Worm (Caenorhabditis elegans): Measurements from ENCODE around the gene cpt-6.

cpt-6 gene

DNA sequence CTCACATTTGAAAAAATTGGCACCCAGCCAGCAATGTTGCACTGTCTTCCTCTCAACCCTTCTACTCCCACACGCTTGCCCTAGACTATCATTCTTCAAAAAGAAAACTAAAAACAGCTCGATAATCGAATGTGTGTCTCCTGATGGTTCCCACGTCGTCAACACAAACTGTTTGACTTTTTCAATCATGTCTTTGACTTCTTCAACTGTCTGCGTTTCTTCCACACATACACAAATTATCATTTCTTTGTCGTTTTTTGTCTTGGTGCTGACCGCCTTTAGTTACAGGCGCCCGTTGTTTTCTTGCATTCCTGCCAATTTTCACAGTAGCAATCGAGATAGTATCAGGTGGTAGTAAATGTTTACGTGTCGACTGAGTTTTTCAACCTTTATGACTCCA lies 31.1 kb downstream of the cpt-6 start (continued):
- TF ChIP-seq nhr-25 (tag; optimal IDR thresholded peaks at IDR 0.05; ENCODE audit: borderline replicate concordance, insufficient read depth) (no peak), lim-7 (GFP tag; IDR thresholded peaks at IDR 0.05) (no peak), fkh-10 (GFP tag; optimal IDR thresholded peaks at IDR 0.05) (no peak), ctbp-1 (GFP tag; IDR thresholded peaks at IDR 0.05) (no peak), snpc-4 (tag; optimal IDR thresholded peaks at IDR 0.05) (no peak), mdl-1 (tag; optimal IDR thresholded peaks at IDR 0.05) (no peak), daf-8 (GFP tag; IDR thresholded peaks at IDR 0.05) (no peak), dmd-8 (GFP tag; IDR thresholded peaks at IDR 0.05) (no peak), spr-1 (tag; optimal IDR thresholded peaks at IDR 0.05) (no peak), Y105C5A.15 (GFP tag; IDR thresholded peaks at IDR 0.05) (no peak), sdz-12 (GFP tag; optimal IDR thresholded peaks at IDR 0.05) (no peak), nhr-42 (GFP tag; IDR thresholded peaks at IDR 0.05) (no peak), ceh-28 (tag; optimal IDR thresholded peaks at IDR 0.05) (no peak), hlh-11 (tag; optimal IDR thresholded peaks at IDR 0.05) (peak; percentile 51), mep-1 (tag; optimal IDR thresholded peaks at IDR 0.05) (peak; percentile 7), dmd-6 (GFP tag; IDR thresholded peaks at IDR 0.05) (peak; percentile 32; the same call in 1 of the 2 replicates)

DNA sequence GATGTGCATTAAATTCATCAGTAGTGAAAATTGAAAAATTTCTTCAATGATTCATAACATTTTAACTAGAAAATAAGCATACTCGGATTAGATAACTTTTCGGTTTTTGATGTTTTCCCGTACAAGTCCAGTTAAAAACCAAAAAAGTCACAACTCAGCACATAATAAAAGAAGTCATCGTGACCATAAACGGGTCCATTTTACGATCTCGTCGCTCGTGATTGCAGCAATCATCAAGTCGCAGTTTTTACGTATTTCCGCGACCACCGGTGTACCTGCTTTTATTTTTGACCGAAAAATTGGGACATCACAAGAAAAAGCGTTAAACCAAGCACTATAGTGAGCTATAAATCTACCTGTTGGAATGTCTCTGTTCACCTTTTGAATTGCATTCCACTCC lies 32.5 kb downstream of the cpt-6 start:
- TF ChIP-seq unc-62 (GFP tag; optimal IDR thresholded peaks at IDR 0.05 in 1 of 2) = no peak
- TF ChIP-seq unc-62 (tag; optimal IDR thresholded peaks at IDR 0.05) = no peak
- TF ChIP-seq duxl-1 (tag; optimal IDR thresholded peaks at IDR 0.05; ENCODE audit: poor library complexity) = no peak
- TF ChIP-seq dmd-6 (GFP tag; IDR thresholded peaks at IDR 0.05) = peak; percentile 24; the same call in 1 of the 2 replicates
- TF ChIP-seq php-3 (GFP tag; IDR thresholded peaks at IDR 0.05) = peak; percentile 69; the same call in 1 of the 2 replicates
- TF ChIP-seq hlh-30 (tag; optimal IDR thresholded peaks at IDR 0.05; ENCODE audit: insufficient read depth) = peak; percentile 63
- no peak for TF ChIP-seq lin-29 (GFP tag; IDR thresholded peaks at IDR 0.05)
- TF ChIP-seq fkh-10 (GFP tag; optimal IDR thresholded peaks at IDR 0.05) = no peak

DNA sequence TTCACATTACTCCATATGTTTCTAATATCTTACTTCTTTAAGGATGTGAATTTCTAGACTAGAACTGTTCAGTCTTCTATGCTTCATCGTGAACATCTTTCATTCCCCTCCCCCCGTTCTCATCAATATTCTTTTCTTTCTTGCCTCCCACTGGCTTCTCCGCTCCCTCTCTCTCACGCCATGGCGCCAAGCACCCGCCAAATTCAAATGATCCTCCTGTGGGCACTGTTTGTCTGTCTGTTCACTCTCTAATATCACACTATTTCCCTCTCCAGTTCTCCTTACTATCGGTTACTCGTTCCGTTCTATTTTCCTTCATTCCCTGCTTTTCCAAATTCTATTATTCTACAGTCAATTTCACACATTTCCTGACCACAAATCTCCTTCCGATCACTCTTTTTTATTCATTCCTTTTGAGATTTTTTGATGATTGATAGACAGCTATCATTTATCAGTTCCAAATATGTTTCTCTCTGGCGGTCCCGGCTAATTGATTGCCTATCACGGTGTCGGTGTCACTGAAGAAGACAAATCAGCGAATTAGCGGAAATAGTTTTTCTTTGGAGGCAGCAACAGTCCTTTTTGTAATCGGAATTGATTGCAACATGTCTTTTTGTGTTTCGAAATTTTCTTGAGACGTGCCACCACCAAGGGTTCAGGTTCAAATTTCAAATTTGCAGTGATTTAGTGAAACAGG lies 35.3 kb downstream of the cpt-6 start:
- TF ChIP-seq zip-11 (GFP tag; IDR thresholded peaks at IDR 0.05) (no peak), dve-1 (tag; optimal IDR thresholded peaks at IDR 0.05; ENCODE audit: insufficient read depth) (peak; percentile 12), snpc-1.2 (GFP tag; IDR thresholded peaks at IDR 0.05) (no peak), daf-16 (GFP tag; optimal IDR thresholded peaks at IDR 0.05) (no peak), daf-16 (tag; optimal IDR thresholded peaks at IDR 0.05) (no peak), pha-4 (GFP tag; IDR thresholded peaks at IDR 0.05) (no peak), pha-4 (tag; optimal IDR thresholded peaks at IDR 0.05) (no peak), nhr-102 (tag; optimal IDR thresholded peaks at IDR 0.05) (no peak), ztf-7 (tag; optimal IDR thresholded peaks at IDR 0.05) (no peak), jun-1 (tag; optimal IDR thresholded peaks at IDR 0.05) (no peak), nhr-111 (GFP tag; optimal IDR thresholded peaks at IDR 0.05) (no peak), Y5F2A.4 (GFP tag; optimal IDR thresholded peaks at IDR 0.05) (no peak), mes-2 (tag; optimal IDR thresholded peaks at IDR 0.05; ENCODE audit: poor library complexity, severe bottlenecking) (peak; percentile 50), mep-1 (tag; optimal IDR thresholded peaks at IDR 0.05) (no peak), aha-1 (tag) (peak; percentile 2), unc-62 (GFP tag; optimal IDR thresholded peaks at IDR 0.05 in 1 of 2) (peak in 1 of 2 experiments; percentile 86), unc-62 (tag; optimal IDR thresholded peaks at IDR 0.05) (no peak), mdl-1 (tag; optimal IDR thresholded peaks at IDR 0.05) (peak in 1 of 2 experiments; percentile 16)

All from whole organism, L4 larva.